Worm (Caenorhabditis elegans) whole organism, early embryonic: ENCODE results near the gene E03H12.7.
"Not testable (repeated sequence)": the region's sequence is repeated elsewhere in the genome, so short reads cannot be mapped to it uniquely, and the experiment has no call there.

Experiments used
- B0310.2 ChIP-seq: sonication (generic microtip); optimal IDR thresholded peaks from 2 replicates; lab custom pipeline; 2016; ENCODE audit warnings: mild to moderate bottlenecking, missing genetic modification characterization, missing compliant biosample characterization
- F13C5.2 ChIP-seq: sonication (generic microtip); optimal IDR thresholded peaks from 2 replicates; lab custom pipeline; 2017; ENCODE audit warnings: mild to moderate bottlenecking, missing genetic modification characterization, inconsistent platforms, missing compliant biosample characterization
- aly-1 ChIP-seq: sonication (generic microtip); optimal IDR thresholded peaks from 2 replicates; lab custom pipeline; 2016; ENCODE audit warnings: missing genetic modification characterization, missing compliant biosample characterization
- ama-1 ChIP-seq: fragments of 150-350 bp; optimal IDR thresholded peaks from 2 replicates; lab custom pipeline; 2014
- ceh-13 ChIP-seq: fragments of 200-800 bp; sonication (Bioruptor generic); optimal IDR thresholded peaks from 2 replicates; lab custom pipeline; 2018; ENCODE audit warnings: mild to moderate bottlenecking, missing genetic modification characterization, missing compliant biosample characterization
- ceh-36 ChIP-seq: sonication (generic microtip); optimal IDR thresholded peaks from 2 replicates; lab custom pipeline; 2016; ENCODE audit warnings: missing genetic modification characterization, inconsistent platforms, missing compliant biosample characterization
- ets-7 ChIP-seq: sonication (generic microtip); optimal IDR thresholded peaks from 2 replicates; lab custom pipeline; 2016; ENCODE audit warnings: missing genotype, missing genetic modification characterization, missing compliant biosample characterization
- flt-1 ChIP-seq: fragments of 200-800 bp; sonication (Bioruptor generic); IDR thresholded peaks from 2 replicates; pipeline ENCODE4 v1.3.6; 2022; ENCODE audit warnings: missing genetic modification characterization, missing compliant biosample characterization
- hmbx-1 ChIP-seq: sonication (generic microtip); optimal IDR thresholded peaks from 2 replicates; lab custom pipeline; 2016; ENCODE audit warnings: mild to moderate bottlenecking, missing genetic modification characterization, missing compliant biosample characterization
- hmg-4 ChIP-seq: fragments of 200-800 bp; sonication (Bioruptor generic); optimal IDR thresholded peaks from 2 replicates; lab custom pipeline; 2018; ENCODE audit warnings: mild to moderate bottlenecking, missing genetic modification characterization, missing compliant biosample characterization
- hnd-1 ChIP-seq: sonication (generic microtip); optimal IDR thresholded peaks from 2 replicates; lab custom pipeline; 2016; ENCODE audit warnings: missing genetic modification characterization, missing compliant biosample characterization
- pes-1 ChIP-seq: fragments of 200-800 bp; sonication (Bioruptor generic); IDR thresholded peaks from 2 replicates; pipeline ENCODE4 v1.3.6; 2022; ENCODE audit warnings: missing genetic modification reagents, missing genetic modification characterization, missing compliant biosample characterization
- scrt-1 ChIP-seq: fragments of 200-800 bp; sonication (Bioruptor generic); IDR thresholded peaks from 2 replicates; pipeline ENCODE4 v1.3.6; 2022; ENCODE audit warnings: missing genetic modification characterization, missing compliant biosample characterization
- sea-1 ChIP-seq: fragments of 200-800 bp; sonication (Bioruptor generic); conservative IDR thresholded peaks from 2 replicates; pipeline ENCODE4 v1.3.6; 2022; ENCODE audit warnings: missing genetic modification characterization, missing compliant biosample characterization
- tbx-11 ChIP-seq: fragments of 200-800 bp; sonication (Bioruptor generic); IDR thresholded peaks from 2 replicates; pipeline ENCODE4 v1.3.6; 2022; ENCODE audit warnings: missing genetic modification characterization, missing compliant biosample characterization
- tbx-37 ChIP-seq: fragments of 200-800 bp; sonication (Bioruptor generic); conservative IDR thresholded peaks from 2 replicates; pipeline ENCODE4 v1.3.6; 2022; ENCODE audit warnings: missing genetic modification reagents, missing genetic modification characterization, missing compliant biosample characterization
- tra-4 ChIP-seq: sonication (generic microtip); optimal IDR thresholded peaks from 2 replicates; lab custom pipeline; 2017; ENCODE audit warnings: missing genetic modification characterization, missing compliant biosample characterization

The E03H12.7 gene

DNA sequence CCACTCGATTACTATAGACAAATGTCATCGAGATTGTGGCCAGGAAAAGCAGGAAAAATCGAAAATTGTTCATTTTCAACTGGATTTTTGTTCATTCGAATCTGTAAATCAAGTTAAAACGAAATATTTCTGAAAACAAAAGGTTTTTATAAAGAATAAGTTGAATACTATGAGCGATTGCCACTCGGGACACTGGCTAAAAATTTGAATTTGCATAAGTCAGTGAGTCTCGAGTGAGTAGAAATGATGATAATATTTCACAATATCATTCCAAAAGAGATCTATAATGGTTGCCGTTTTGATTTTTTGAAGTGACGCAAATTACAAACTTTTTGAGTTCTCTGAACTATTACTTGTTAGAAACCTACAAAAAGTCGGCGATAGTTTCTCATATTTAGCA lies 32.1 kb upstream of the E03H12.7 start, which contains the start of gene T28H11.8:
Gene T28H11.8 (minus strand): TSS at position 101 of the 400 bp plus-strand sequence.
- TF ChIP-seq tra-4 (tag; lab: Kevin White, UChicago) (no peak), pes-1 (GFP tag; lab: Robert Waterston, UW) (no peak), ets-7 (no peak), ceh-13 (GFP tag; lab: Kevin White, UChicago) (no peak), flt-1 (GFP tag; lab: Robert Waterston, UW) (no peak), scrt-1 (no peak), tbx-11 (no peak), aly-1 (tag; lab: Kevin White, UChicago) (no peak), ceh-36 (tag; lab: Kevin White, UChicago) (no peak), tbx-37 (GFP tag; lab: Robert Waterston, UW) (no peak)

DNA sequence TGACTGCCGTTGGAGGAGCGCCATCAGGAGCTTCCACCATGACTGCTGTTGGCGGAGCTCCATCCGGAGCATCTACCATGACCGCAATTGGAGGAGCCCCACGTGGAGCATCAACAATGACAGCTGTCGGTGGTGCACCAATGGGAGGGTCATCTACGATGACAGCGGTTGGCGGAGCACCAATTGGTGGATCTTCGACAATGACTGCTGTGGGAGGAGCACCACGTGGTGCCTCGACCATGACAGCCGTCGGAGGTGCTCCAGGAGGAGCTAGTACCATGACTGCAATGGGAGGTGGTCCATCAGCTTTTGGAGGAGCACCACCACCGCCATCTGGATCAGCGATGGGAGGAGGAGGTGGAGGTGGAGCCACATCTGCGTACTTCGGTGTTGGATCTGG lies 28.6 kb upstream of the E03H12.7 start, which contains the start of gene T28H11.7:
Gene T28H11.7 (minus strand): TSS at position 101 of the 400 bp plus-strand sequence.
- TF ChIP-seq tbx-11; hmg-4 (GFP tag; lab: Kevin White, UChicago); flt-1 (GFP tag; lab: Robert Waterston, UW): not testable (repeated sequence)

DNA sequence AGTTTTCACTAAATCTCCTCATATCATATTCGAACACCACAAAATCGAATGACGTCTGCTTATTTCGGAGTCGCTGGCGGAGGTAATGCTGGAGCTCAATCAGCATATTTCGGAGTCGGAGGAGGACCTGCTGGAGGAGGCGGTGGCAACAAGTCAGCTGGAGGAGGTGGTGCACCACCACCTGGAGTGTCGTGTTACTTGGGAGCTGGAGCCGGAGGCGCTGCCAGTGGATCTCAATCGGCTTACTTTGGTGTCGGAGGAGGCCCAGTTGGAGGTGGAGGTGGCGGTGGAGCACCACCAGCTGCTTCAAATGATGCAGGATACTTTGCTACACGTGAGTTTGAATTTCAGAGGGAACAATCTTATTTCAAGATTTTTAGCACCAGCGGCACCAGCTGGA lies 28.0 kb upstream of the E03H12.7 start, which contains the start of gene ssq-4:
Gene ssq-4 (plus strand): TSS at position 19 of the 400 bp plus-strand sequence.
- not testable (repeated sequence) for TF ChIP-seq pes-1 (GFP tag; lab: Robert Waterston, UW); tbx-37 (GFP tag; lab: Robert Waterston, UW); aly-1 (tag; lab: Kevin White, UChicago)

DNA sequence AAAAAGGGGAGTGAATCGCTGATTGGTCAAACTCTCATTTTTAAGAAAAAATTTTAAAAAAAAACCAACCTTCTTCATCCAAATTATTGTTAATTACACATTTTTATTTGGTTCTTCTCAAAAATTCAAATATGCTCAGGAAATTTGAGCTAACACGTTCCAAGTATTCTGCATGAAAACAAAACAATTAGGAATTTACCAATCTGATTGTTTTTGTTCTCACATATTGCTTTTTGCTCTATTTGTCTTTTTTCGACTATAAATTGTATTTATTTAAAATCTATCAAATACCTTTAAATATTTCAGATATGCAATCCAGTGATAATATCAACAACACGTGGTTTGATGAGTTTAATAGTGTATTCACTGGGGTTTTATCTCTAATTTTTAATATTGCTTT lies 23.8 kb upstream of the E03H12.7 start, which contains the start of gene srm-1:
Gene srm-1 (plus strand): TSS at position 301 of the 400 bp plus-strand sequence.
- TF ChIP-seq hmbx-1, result no peak
- no peak for TF ChIP-seq ama-1
- no peak for TF ChIP-seq ets-7

DNA sequence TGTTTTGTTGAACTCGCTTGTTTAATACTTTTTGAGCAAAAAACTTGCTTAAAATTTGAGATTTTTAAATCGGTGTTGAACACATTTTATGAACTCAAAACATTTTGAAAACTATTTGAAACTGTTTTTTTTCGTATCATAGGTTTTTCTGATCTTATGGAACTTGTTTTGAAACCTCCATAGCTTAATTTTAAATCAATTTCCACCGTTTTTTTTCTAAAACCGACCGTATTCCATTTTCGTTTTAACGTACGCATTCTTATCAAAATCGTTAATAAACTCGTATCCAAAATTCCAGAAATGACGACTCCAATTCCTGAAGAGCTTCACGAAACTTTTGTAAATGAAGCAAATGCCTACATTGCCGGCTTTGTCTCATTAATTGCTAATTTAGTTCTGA lies 19.9 kb upstream of the E03H12.7 start, which contains the start of gene srm-2:
Gene srm-2 (plus strand): TSS at position 301 of the 400 bp plus-strand sequence.
- TF ChIP-seq tbx-37 (GFP tag; lab: Robert Waterston, UW) (no peak), F13C5.2 (no peak)

DNA sequence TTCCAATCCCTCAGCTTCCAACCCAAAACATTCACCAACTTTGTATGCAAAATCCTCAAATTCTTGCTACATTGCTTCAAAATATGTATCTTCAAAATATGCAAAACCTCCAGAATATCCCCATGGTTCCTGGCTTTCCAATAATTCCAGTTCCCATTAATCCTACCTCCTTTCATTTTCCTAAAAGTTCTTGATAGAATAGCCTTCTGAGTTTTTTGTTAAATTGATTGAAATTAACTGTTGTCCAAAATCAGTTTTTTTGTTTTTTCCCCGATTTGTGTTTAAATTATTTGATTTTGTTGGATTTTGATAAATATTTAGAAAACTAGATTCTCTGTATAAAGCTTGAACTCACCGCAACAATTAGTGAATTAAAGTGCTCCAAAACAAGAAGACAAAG lies 16.7 kb upstream of the E03H12.7 start:
- no peak for TF ChIP-seq tbx-37 (GFP tag; lab: Robert Waterston, UW)

DNA sequence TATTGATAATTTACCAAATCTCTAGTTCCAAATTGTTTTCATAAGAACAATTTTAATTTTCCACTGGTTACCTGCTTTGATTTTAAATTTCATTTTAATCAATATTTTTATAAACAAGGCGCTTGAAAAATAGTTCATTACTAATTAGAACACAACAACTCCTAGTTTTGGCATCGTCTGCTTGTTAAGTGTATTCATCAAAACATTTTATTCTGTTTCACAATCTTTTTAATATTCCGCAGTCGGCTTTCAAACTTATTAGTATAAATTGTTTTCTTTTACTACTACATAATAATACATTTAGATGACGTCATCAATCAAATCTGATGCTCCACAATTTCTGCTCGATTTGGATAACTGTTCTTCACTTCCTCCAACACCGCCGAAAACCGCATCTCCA lies 14.0 kb upstream of the E03H12.7 start, which contains the start of gene pes-1:
Gene pes-1 (plus strand): TSS at position 301 of the 400 bp plus-strand sequence.
- no peak for TF ChIP-seq B0310.2 (tag; lab: Kevin White, UChicago)
- TF ChIP-seq aly-1 (tag; lab: Kevin White, UChicago), result no peak
- TF ChIP-seq ceh-36 (tag; lab: Kevin White, UChicago), result no peak
- no peak for TF ChIP-seq pes-1 (GFP tag; lab: Robert Waterston, UW)
- TF ChIP-seq F13C5.2, result no peak
- no peak for TF ChIP-seq ets-7
- no peak for TF ChIP-seq tra-4 (tag; lab: Kevin White, UChicago)
- no peak for TF ChIP-seq flt-1 (GFP tag; lab: Robert Waterston, UW)
- no peak for TF ChIP-seq tbx-37 (GFP tag; lab: Robert Waterston, UW)
- no peak for TF ChIP-seq sea-1 (GFP tag; lab: Robert Waterston, UW)
- TF ChIP-seq hmg-4 (GFP tag; lab: Kevin White, UChicago), result no peak

DNA sequence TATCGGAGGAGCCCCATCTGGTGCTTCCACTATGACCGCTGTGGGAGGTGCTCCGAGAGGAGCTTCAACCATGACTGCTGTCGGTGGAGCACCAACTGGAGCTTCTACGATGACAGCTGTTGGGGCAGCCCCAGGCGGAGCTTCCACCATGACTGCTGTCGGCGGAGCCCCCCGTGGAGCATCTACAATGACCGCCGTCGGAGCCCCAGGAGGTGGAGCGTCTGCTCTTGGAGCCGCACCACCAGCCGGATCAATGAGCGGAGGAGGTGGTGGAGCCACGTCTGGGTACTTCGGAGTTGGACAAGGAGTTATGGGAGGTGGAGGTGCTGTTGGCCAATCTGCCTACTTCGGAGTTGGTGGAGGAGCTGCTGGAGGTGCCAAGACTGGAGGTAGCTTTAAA lies 8.5 kb upstream of the E03H12.7 start:
- no peak for TF ChIP-seq B0310.2 (tag; lab: Kevin White, UChicago)
- no peak for TF ChIP-seq flt-1 (GFP tag; lab: Robert Waterston, UW)
- TF ChIP-seq ama-1, result no peak
- TF ChIP-seq tbx-37 (GFP tag; lab: Robert Waterston, UW), result no peak
- TF ChIP-seq ets-7, result no peak
- no peak for TF ChIP-seq tra-4 (tag; lab: Kevin White, UChicago)

DNA sequence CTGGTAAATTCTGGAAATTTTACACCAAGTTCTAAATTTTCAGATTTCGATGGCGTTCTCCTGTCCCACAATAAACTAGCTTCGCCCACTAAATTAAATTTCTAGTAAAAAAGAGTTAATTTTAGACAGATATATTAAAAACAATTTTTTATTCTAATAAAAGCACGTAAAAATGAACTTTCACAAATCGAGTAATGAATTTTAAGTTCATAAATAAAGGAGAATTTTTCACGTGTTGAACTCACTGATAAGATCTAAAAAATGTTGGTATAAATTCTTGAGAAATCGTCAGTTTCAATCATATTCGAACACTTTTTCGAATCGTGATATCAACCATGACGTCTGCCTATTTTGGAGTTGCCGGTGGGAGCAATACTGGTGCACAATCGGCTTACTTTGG lies 7.4 kb upstream of the E03H12.7 start, which contains the start of gene ssq-2:
Gene ssq-2 (plus strand): TSS at position 301 of the 400 bp plus-strand sequence.
- TF ChIP-seq pes-1 (GFP tag; lab: Robert Waterston, UW) (no peak), ceh-13 (GFP tag; lab: Kevin White, UChicago) (no peak), tra-4 (tag; lab: Kevin White, UChicago) (no peak), hmbx-1 (no peak), ets-7 (no peak), ama-1 (no peak), ceh-36 (tag; lab: Kevin White, UChicago) (no peak), scrt-1 (no peak), F13C5.2 (no peak), flt-1 (GFP tag; lab: Robert Waterston, UW) (no peak), sea-1 (GFP tag; lab: Robert Waterston, UW) (no peak), tbx-11 (no peak)

DNA sequence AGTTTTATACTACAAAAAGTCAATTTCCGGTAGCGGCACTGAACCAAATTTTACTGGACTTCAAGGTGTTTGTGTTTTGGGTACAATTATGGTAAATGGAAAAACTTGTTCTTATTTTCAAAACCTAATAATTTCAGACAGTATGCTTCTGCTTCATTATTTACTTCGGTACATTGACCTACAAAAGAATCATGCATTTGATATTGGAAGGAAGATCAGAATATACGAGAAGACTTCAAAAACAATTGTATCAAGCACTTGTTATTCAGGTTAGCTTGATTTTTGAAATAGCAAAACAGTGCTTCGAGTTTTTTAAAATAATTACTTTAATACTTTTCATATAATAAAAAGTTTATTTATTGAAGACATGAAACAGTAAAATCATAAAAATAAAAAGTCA lies 4.7 kb upstream of the E03H12.7 start:
- TF ChIP-seq sea-1 (GFP tag; lab: Robert Waterston, UW), result no peak
- TF ChIP-seq hmbx-1, result no peak
- TF ChIP-seq ceh-13 (GFP tag; lab: Kevin White, UChicago), result no peak
- no peak for TF ChIP-seq hnd-1 (tag; lab: Kevin White, UChicago)
- no peak for TF ChIP-seq tbx-11
- TF ChIP-seq tbx-37 (GFP tag; lab: Robert Waterston, UW), result no peak
